Fruit fly (Drosophila melanogaster) whole organism, adult: Measurements from ENCODE around the gene CG1910.
A peak's percentile ranks its signal among the peaks of the same experiment; 100 is the strongest.

ENCODE experiments used
- CG7101 ChIP-seq: fragments of 200-800 bp; sonication (Bioruptor generic); optimal IDR thresholded peaks from 2 replicates; lab custom pipeline; 2018; ENCODE audit warnings: missing biosample characterization, mild to moderate bottlenecking, missing genetic modification characterization, moderate library complexity
- Mnt ChIP-seq: fragments of 200-800 bp; sonication (Bioruptor generic); optimal IDR thresholded peaks from 2 replicates; lab custom pipeline; 2016; ENCODE audit warnings: missing biosample characterization, mild to moderate bottlenecking, missing genetic modification characterization
- kay ChIP-seq: fragments of 200-800 bp; sonication (Bioruptor generic); peaks from one replicate; lab custom pipeline; 2016; ENCODE audit warnings: missing biosample characterization, missing genetic modification characterization, borderline replicate concordance
- pad ChIP-seq: fragments of 200-800 bp; sonication (Bioruptor generic); optimal IDR thresholded peaks from 3 replicates; lab custom pipeline; 2017; ENCODE audit warnings: missing biosample characterization, missing genetic modification characterization, mild to moderate bottlenecking, moderate library complexity, missing genetic modification reagents
- toe ChIP-seq: fragments of 200-800 bp; sonication (Bioruptor generic); optimal IDR thresholded peaks from 2 replicates; lab custom pipeline; 2016; ENCODE audit warnings: missing biosample characterization, missing genetic modification characterization

DNA sequence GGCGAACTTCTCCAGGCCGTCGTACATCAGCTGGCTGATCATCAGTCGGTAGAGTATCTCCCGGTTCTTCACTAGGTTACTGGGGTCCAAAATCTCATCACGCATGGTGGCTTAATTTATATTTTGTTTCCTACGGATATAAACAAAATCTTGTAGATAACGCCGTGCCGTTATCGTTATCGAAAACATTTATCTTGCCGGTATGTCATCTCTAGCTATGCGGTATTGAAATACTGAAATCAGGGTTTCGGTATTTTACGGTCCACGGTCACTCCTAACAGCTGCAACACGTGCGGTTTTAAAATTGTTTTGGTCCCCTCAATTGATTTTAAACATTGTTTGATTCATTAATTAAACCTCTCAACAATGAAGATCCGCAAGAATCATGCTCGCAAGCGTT, 10.7 kb upstream of the CG1910 start, which contains the start of the genes CstF50 and CG11563:
- TF ChIP-seq toe (GFP tag; lab: Kevin White, UChicago) (no peak), kay (GFP tag; lab: Kevin White, UChicago) (no peak), pad (GFP tag; lab: Kevin White, UChicago) (no peak), Mnt (peak; percentile 98), CG7101 (no peak)
